Worm (Caenorhabditis elegans) whole organism, midembryonic: ENCODE measurements around the gene znf-474.

ENCODE experiments used
- T22C8.4 ChIP-seq: fragments of 200-800 bp; sonication (Bioruptor generic); IDR thresholded peaks from 2 replicates; pipeline ENCODE4 v1.3.6; 2022; ENCODE audit warnings: missing genetic modification characterization, missing compliant biosample characterization
- ztf-23 ChIP-seq: fragments of 200-800 bp; sonication (Bioruptor generic); IDR thresholded peaks from 2 replicates; pipeline ENCODE4 v1.3.6; 2022; ENCODE audit warnings: missing genetic modification reagents, missing genetic modification characterization, missing compliant biosample characterization

- TF ChIP-seq T22C8.4 (GFP tag; lab: Robert Waterston, UW) (no peak), ztf-23 (GFP tag; lab: Robert Waterston, UW) (no peak)
Observed at ce11 chrX:12164943-12165342, 15.2 kb downstream of the znf-474 start.
